Fruit fly (Drosophila melanogaster): ENCODE measurements around the gene Syt14.

DNA sequence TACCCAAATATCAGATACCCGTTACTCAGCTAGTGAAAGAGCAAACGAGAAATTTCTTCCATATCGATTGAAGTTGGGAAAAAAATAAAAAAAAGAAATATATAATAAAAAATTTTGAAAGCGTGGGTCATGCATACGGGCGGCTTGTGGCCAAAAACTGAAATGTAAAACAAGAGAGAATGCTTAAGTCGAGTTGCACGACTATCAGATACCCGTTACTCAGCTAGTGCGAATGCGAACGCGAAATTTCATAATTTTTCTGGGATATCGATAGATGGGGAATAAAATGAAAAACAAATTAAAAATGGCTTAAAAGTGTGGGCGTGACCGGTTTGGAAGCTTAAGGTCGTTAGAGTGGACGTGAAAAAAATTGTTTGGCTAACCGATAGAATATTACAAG lies 50.5 kb downstream of the Syt14 start:
- no peak for TF ChIP-seq CG7101 (tag; optimal IDR thresholded peaks at IDR 0.05)
- no peak for TF ChIP-seq CG14711 (tag; optimal IDR thresholded peaks at IDR 0.05)
- no peak for TF ChIP-seq Crg-1 (GFP tag; optimal IDR thresholded peaks at IDR 0.05)
- no peak for TF ChIP-seq cic (GFP tag; optimal IDR thresholded peaks at IDR 0.05)
- TF ChIP-seq CG5204 (GFP tag; optimal IDR thresholded peaks at IDR 0.05): no peak
- TF ChIP-seq toe (GFP tag; optimal IDR thresholded peaks at IDR 0.05): no peak
- no peak for TF ChIP-seq Mnt (GFP tag; optimal IDR thresholded peaks at IDR 0.05)

Measured in whole organism, adult.